Fruit fly (Drosophila melanogaster) whole organism, pupa: ENCODE data around the gene nenya.
A peak's percentile ranks its signal among the peaks of the same experiment; 100 is the strongest.
"Not testable (repeated sequence)": the region's sequence is repeated elsewhere in the genome, so short reads cannot be mapped to it uniquely, and the experiment has no call there.

Experiments
- CG10348 ChIP-seq: fragments of 200-800 bp; sonication (Bioruptor generic); IDR thresholded peaks from 2 replicates; pipeline ENCODE4 v1.3.6; 2022; ENCODE audit warnings: missing biosample characterization, missing genetic modification characterization
- CG12605 ChIP-seq: fragments of 200-800 bp; sonication (Bioruptor generic); IDR thresholded peaks from 2 replicates; pipeline ENCODE4 v1.3.6; 2022; ENCODE audit warnings: missing biosample characterization, missing genetic modification characterization
- CG13204 ChIP-seq: fragments of 200-800 bp; sonication (Bioruptor generic); optimal IDR thresholded peaks from 2 replicates; lab custom pipeline; 2018; ENCODE audit warnings: missing biosample characterization, mild to moderate bottlenecking, missing genetic modification characterization, moderate library complexity
- CG14655 ChIP-seq: fragments of 200-800 bp; sonication (Bioruptor generic); optimal IDR thresholded peaks from 3 replicates; lab custom pipeline; 2017; ENCODE audit warnings: mild to moderate bottlenecking, missing biosample characterization, missing genetic modification reagents, missing genetic modification characterization
- CG15710 ChIP-seq: fragments of 200-800 bp; sonication (Bioruptor generic); optimal IDR thresholded peaks from 2 replicates; lab custom pipeline; 2018; ENCODE audit warnings: missing biosample characterization, mild to moderate bottlenecking, missing genetic modification characterization, moderate library complexity
- CG17806 ChIP-seq: fragments of 200-800 bp; sonication (Bioruptor generic); optimal IDR thresholded peaks from 2 replicates; lab custom pipeline; 2018; ENCODE audit warnings: missing biosample characterization, mild to moderate bottlenecking, missing genetic modification characterization, moderate library complexity
- CG32121 ChIP-seq: fragments of 200-800 bp; sonication (Bioruptor generic); IDR thresholded peaks from 2 replicates; pipeline ENCODE4 v1.3.6; 2022; ENCODE audit warnings: missing biosample characterization, missing genetic modification characterization
- CG34367 ChIP-seq: fragments of 200-800 bp; sonication (Bioruptor generic); optimal IDR thresholded peaks from 2 replicates; lab custom pipeline; 2018; ENCODE audit warnings: missing biosample characterization, mild to moderate bottlenecking, missing genetic modification characterization
- CG4496 ChIP-seq: fragments of 200-800 bp; sonication (Bioruptor generic); IDR thresholded peaks from 3 replicates; pipeline ENCODE4 v1.3.6; 2022; ENCODE audit warnings: missing biosample characterization, missing genetic modification characterization
- CG8159 ChIP-seq: fragments of 200-800 bp; sonication (Bioruptor generic); optimal IDR thresholded peaks from 3 replicates; lab custom pipeline; 2018; ENCODE audit warnings: missing biosample characterization, mild to moderate bottlenecking, missing genetic modification characterization, moderate library complexity
- CG8301 ChIP-seq: fragments of 200-800 bp; sonication (Bioruptor generic); optimal IDR thresholded peaks from 2 replicates; lab custom pipeline; 2018; ENCODE audit warnings: missing biosample characterization, mild to moderate bottlenecking, missing genetic modification characterization
- CG9948 ChIP-seq: fragments of 200-800 bp; sonication (Bioruptor generic); optimal IDR thresholded peaks from 2 replicates; lab custom pipeline; 2018; ENCODE audit warnings: missing biosample characterization, mild to moderate bottlenecking, missing genetic modification characterization, moderate library complexity
- D1 ChIP-seq: fragments of 200-800 bp; sonication (Bioruptor generic); optimal IDR thresholded peaks from 2 replicates; lab custom pipeline; 2018; ENCODE audit warnings: missing biosample characterization, mild to moderate bottlenecking, missing genetic modification characterization, moderate library complexity
- EcR ChIP-seq: fragments of 200-800 bp; sonication (Bioruptor generic); optimal IDR thresholded peaks from 3 replicates; lab custom pipeline; 2019; ENCODE audit warnings: missing biosample characterization, missing genetic modification characterization, mild to moderate bottlenecking, moderate library complexity, missing genetic modification reagents
- Ets98B ChIP-seq: fragments of 200-800 bp; sonication (Bioruptor generic); IDR thresholded peaks from 2 replicates; pipeline ENCODE4 v1.3.6; 2022; ENCODE audit warnings: missing biosample characterization, missing genetic modification characterization
- Pif1A ChIP-seq: fragments of 200-800 bp; sonication (Bioruptor generic); optimal IDR thresholded peaks from 3 replicates; lab custom pipeline; 2016; ENCODE audit warnings: missing biosample characterization, missing genetic modification characterization
- Pif1B ChIP-seq: fragments of 200-800 bp; sonication (Bioruptor generic); optimal IDR thresholded peaks from 3 replicates; lab custom pipeline; 2016; ENCODE audit warnings: missing biosample characterization, missing genetic modification characterization
- Snoo ChIP-seq: fragments of 200-800 bp; sonication (Bioruptor generic); optimal IDR thresholded peaks from 3 replicates; lab custom pipeline; 2017; ENCODE audit warnings: missing biosample characterization, mild to moderate bottlenecking, missing genetic modification characterization, inconsistent platforms
- fd96Ca ChIP-seq: fragments of 200-800 bp; sonication (Bioruptor generic); IDR thresholded peaks from 3 replicates; pipeline ENCODE4 v1.3.6; 2022; ENCODE audit warnings: missing biosample characterization, missing genetic modification characterization
- gl ChIP-seq: fragments of 200-800 bp; sonication (Bioruptor generic); optimal IDR thresholded peaks from 2 replicates; lab custom pipeline; 2018; ENCODE audit warnings: missing biosample characterization, mild to moderate bottlenecking, missing genetic modification characterization
- rn ChIP-seq: fragments of 200-800 bp; sonication (Bioruptor generic); IDR thresholded peaks from 2 replicates; pipeline ENCODE4 v1.3.6; 2022; ENCODE audit warnings: missing biosample characterization, missing genetic modification characterization

nenya gene

dm6 chr3R:27928140-27928539, at the start of gene nenya:
Gene nenya (minus strand): TSS chr3R:27928174.
- peak; percentile 60 for TF ChIP-seq EcR
- no peak for TF ChIP-seq CG32121 (GFP tag; lab: Robert Waterston, UW)
- TF ChIP-seq, all 21 proteins: peak for 1

- TF ChIP-seq fd96Ca; CG8159 (tag; lab: Kevin White, UChicago); CG10348 (GFP tag; lab: Robert Waterston, UW): not testable (repeated sequence)
These were observed 35.1 kb upstream of the nenya start, which contains the start of the genes CG31131 and CG4849 for dm6 chr3R:27963119-27963518. Gene CG31131 (minus strand): TSS chr3R:27963219. Gene CG4849 (plus strand): TSS chr3R:27963415.

dm6 chr3R:27960473-27960872, 32.5 kb upstream of the nenya start, which contains the start of gene CG31253:
Gene CG31253 (minus strand): TSS chr3R:27960573.
- TF ChIP-seq D1 (tag; lab: Kevin White, UChicago); CG9948; CG12605 (GFP tag; lab: Robert Waterston, UW): not testable (repeated sequence)

- TF ChIP-seq CG17806; CG34367 (tag; lab: Kevin White, UChicago); CG10348 (GFP tag; lab: Robert Waterston, UW): not testable (repeated sequence)
These were observed 31.2 kb upstream of the nenya start, which contains the start of the genes CG42487 and CG4884 for dm6 chr3R:27959145-27959544. Gene CG42487 (minus strand): TSS chr3R:27959245. Gene CG4884 (minus strand): TSS chr3R:27959245.

dm6 chr3R:27957967-27958366, 30.0 kb upstream of the nenya start:
- no peak for TF ChIP-seq CG15710 (tag; lab: Kevin White, UChicago)
- no peak for TF ChIP-seq CG12605 (GFP tag; lab: Robert Waterston, UW)
- no peak for TF ChIP-seq CG8159 (tag; lab: Kevin White, UChicago)

- TF ChIP-seq Pif1B (GFP tag; lab: Kevin White, UChicago) (no peak), EcR (no peak), CG14655 (GFP tag; lab: Kevin White, UChicago) (no peak), CG34367 (tag; lab: Kevin White, UChicago) (no peak), CG9948 (no peak), CG8159 (tag; lab: Kevin White, UChicago) (no peak), CG32121 (GFP tag; lab: Robert Waterston, UW) (peak; percentile 63; the same call in 1 of the 2 replicates), fd96Ca (peak; percentile 78), CG8301 (tag; lab: Kevin White, UChicago) (no peak), CG4496 (GFP tag; lab: Robert Waterston, UW) (peak; percentile 56; the same call in 2 of the 3 replicates), CG12605 (GFP tag; lab: Robert Waterston, UW) (peak; percentile 48; the same call in 1 of the 2 replicates), CG13204 (GFP tag; lab: Kevin White, UChicago) (no peak), Ets98B (GFP tag; lab: Robert Waterston, UW) (peak; percentile 50; the same call in 1 of the 2 replicates), CG15710 (tag; lab: Kevin White, UChicago) (no peak), CG17806 (no peak), Pif1A (GFP tag; lab: Kevin White, UChicago) (no peak), gl (no peak)
These were observed 26.6 kb upstream of the nenya start, which contains the start of gene Nep7 for dm6 chr3R:27954533-27954932. Gene Nep7 (plus strand): TSS chr3R:27954917.

- TF ChIP-seq EcR (no peak), CG8159 (tag; lab: Kevin White, UChicago) (no peak), CG10348 (GFP tag; lab: Robert Waterston, UW) (no peak), Pif1B (GFP tag; lab: Kevin White, UChicago) (no peak), CG4496 (GFP tag; lab: Robert Waterston, UW) (no peak)
These were observed 25.9 kb upstream of the nenya start, which contains the start of gene CG4951 for dm6 chr3R:27953890-27954289. Gene CG4951 (minus strand): TSS chr3R:27954112.

- TF ChIP-seq CG14655 (GFP tag; lab: Kevin White, UChicago) (no peak), rn (GFP tag; lab: Robert Waterston, UW) (no peak), Snoo (tag; lab: Kevin White, UChicago) (peak; percentile 64), CG8159 (tag; lab: Kevin White, UChicago) (peak; percentile 59), CG8301 (tag; lab: Kevin White, UChicago) (peak; percentile 37), CG10348 (GFP tag; lab: Robert Waterston, UW) (no peak), EcR (peak; percentile 56), CG9948 (peak; percentile 42), Pif1A (GFP tag; lab: Kevin White, UChicago) (no peak), Ets98B (GFP tag; lab: Robert Waterston, UW) (peak; percentile 37), CG17806 (peak; percentile 45), Pif1B (GFP tag; lab: Kevin White, UChicago) (no peak), D1 (tag; lab: Kevin White, UChicago) (no peak), CG15710 (tag; lab: Kevin White, UChicago) (peak; percentile 67), CG4496 (GFP tag; lab: Robert Waterston, UW) (peak; percentile 82), CG32121 (GFP tag; lab: Robert Waterston, UW) (peak; percentile 54; the same call in 1 of the 2 replicates), fd96Ca (peak; percentile 33; the same call in 1 of the 3 replicates), CG12605 (GFP tag; lab: Robert Waterston, UW) (peak; percentile 40; the same call in 1 of the 2 replicates), CG13204 (GFP tag; lab: Kevin White, UChicago) (peak; percentile 7), gl (peak; percentile 18), CG34367 (tag; lab: Kevin White, UChicago) (peak; percentile 25)
- TF ChIP-seq, all 21 proteins: peak for 15
These were observed 20.5 kb upstream of the nenya start, which contains the start of gene Gp93 for dm6 chr3R:27948421-27948906. Gene Gp93 (plus strand): TSS chr3R:27948711.
